Fruit fly (Drosophila melanogaster) whole organism, embryonic: ENCODE data around the gene CG4960.
A peak's percentile ranks its signal among the peaks of the same experiment; 100 is the strongest.

Experiments used
- Ada2b ChIP-seq: fragments of 200-800 bp; sonication (Bioruptor generic); IDR thresholded peaks from 2 replicates; pipeline ENCODE4 v1.3.6; 2022; ENCODE audit warnings: missing biosample characterization, missing genetic modification characterization
- Atf6 ChIP-seq: fragments of 200-800 bp; sonication (Bioruptor generic); IDR thresholded peaks from 2 replicates; pipeline ENCODE4 v1.3.6; 2022; ENCODE audit warnings: missing biosample characterization, missing genetic modification characterization
- B-H2 ChIP-seq: fragments of 200-800 bp; sonication (Bioruptor generic); optimal IDR thresholded peaks from 2 replicates; lab custom pipeline; 2018; ENCODE audit warnings: missing biosample characterization, mild to moderate bottlenecking, missing genetic modification characterization
- CG11085 ChIP-seq: fragments of 200-800 bp; sonication (Bioruptor generic); IDR thresholded peaks from 2 replicates; pipeline ENCODE4 v1.3.6; 2022; ENCODE audit warnings: missing biosample characterization, missing genetic modification characterization
- CG12219 ChIP-seq: fragments of 200-800 bp; sonication (Bioruptor generic); optimal IDR thresholded peaks from 3 replicates; lab custom pipeline; 2018; ENCODE audit warnings: missing biosample characterization, mild to moderate bottlenecking, missing genetic modification characterization
- CG14014 ChIP-seq: fragments of 200-800 bp; sonication (Bioruptor generic); IDR thresholded peaks from 2 replicates; pipeline ENCODE4 v1.3.6; 2022; ENCODE audit warnings: missing biosample characterization, missing genetic modification characterization
- CG3065 ChIP-seq: fragments of 200-800 bp; sonication (Bioruptor generic); optimal IDR thresholded peaks from 2 replicates; lab custom pipeline; 2016; ENCODE audit warnings: missing biosample characterization, missing genetic modification characterization
- CG3163 ChIP-seq: fragments of 200-800 bp; sonication (Bioruptor generic); optimal IDR thresholded peaks from 3 replicates; lab custom pipeline; 2016; ENCODE audit warnings: missing biosample characterization, missing genetic modification characterization
- CG4707 ChIP-seq: fragments of 200-800 bp; sonication (Bioruptor generic); optimal IDR thresholded peaks from 2 replicates; lab custom pipeline; 2018; ENCODE audit warnings: missing biosample characterization, mild to moderate bottlenecking, missing genetic modification characterization, moderate library complexity
- CG6813 ChIP-seq: fragments of 200-800 bp; sonication (Bioruptor generic); optimal IDR thresholded peaks from 2 replicates; lab custom pipeline; 2017; ENCODE audit warnings: missing biosample characterization, missing genetic modification characterization, mild to moderate bottlenecking, moderate library complexity, missing genetic modification reagents
- CG8388 ChIP-seq: fragments of 200-800 bp; sonication (Bioruptor generic); optimal IDR thresholded peaks from 2 replicates; lab custom pipeline; 2019; ENCODE audit warnings: missing biosample characterization, mild to moderate bottlenecking, missing genetic modification characterization, moderate library complexity
- CHES-1-like ChIP-seq: fragments of 200-800 bp; sonication (Bioruptor generic); optimal IDR thresholded peaks from 2 replicates; lab custom pipeline; 2016; ENCODE audit warnings: missing biosample characterization, missing genetic modification characterization
- Dad ChIP-seq: fragments of 200-800 bp; sonication (Bioruptor generic); optimal IDR thresholded peaks from 3 replicates; lab custom pipeline; 2016; ENCODE audit warnings: missing biosample characterization, missing genetic modification characterization
- Dbx ChIP-seq: fragments of 200-800 bp; sonication (Bioruptor generic); IDR thresholded peaks from 3 replicates; pipeline ENCODE4 v1.3.6; 2022; ENCODE audit warnings: missing biosample characterization, missing genetic modification characterization
- Elba2 ChIP-seq: fragments of 200-800 bp; sonication (Bioruptor generic); optimal IDR thresholded peaks from 3 replicates; lab custom pipeline; 2016; ENCODE audit warnings: missing biosample characterization, missing genetic modification characterization
- Ets65A ChIP-seq: fragments of 200-800 bp; sonication (Bioruptor generic); peaks from one replicate; lab custom pipeline; 2016; ENCODE audit warnings: missing biosample characterization, missing genetic modification characterization
- Mrtf ChIP-seq: fragments of 200-800 bp; sonication (Bioruptor generic); IDR thresholded peaks from 3 replicates; pipeline ENCODE4 v1.3.6; 2022; ENCODE audit warnings: missing biosample characterization, missing genetic modification characterization
- Ravus ChIP-seq: fragments of 200-800 bp; sonication (Bioruptor generic); IDR thresholded peaks from 2 replicates; pipeline ENCODE4 v1.3.6; 2022; ENCODE audit warnings: missing biosample characterization, missing genetic modification characterization
- Trl ChIP-seq, 3 experiments: fragments of >200 bp in 2 of 3; fragments of 200-800 bp in 1 of 3; sonication (Bioruptor generic) in 1 of 3; optimal IDR thresholded peaks; 2 replicates in 1 of 3; 3 replicates in 2 of 3; lab custom pipeline; 2016 to 2017; ENCODE audit warnings: missing biosample characterization in 1 of 3, missing genetic modification characterization in 1 of 3
- abd-A ChIP-seq: fragments of 200-800 bp; sonication (Bioruptor generic); optimal IDR thresholded peaks from 3 replicates; lab custom pipeline; 2019; ENCODE audit warnings: missing biosample characterization, mild to moderate bottlenecking, missing genetic modification characterization, moderate library complexity
- amos ChIP-seq: fragments of 200-800 bp; sonication (Bioruptor generic); IDR thresholded peaks from 2 replicates; pipeline ENCODE4 v1.3.6; 2022; ENCODE audit warnings: missing biosample characterization, missing genetic modification characterization; ENCODE audit not compliant: partially characterized antibody
- fd102C ChIP-seq: fragments of 200-800 bp; sonication (Bioruptor generic); optimal IDR thresholded peaks from 2 replicates; lab custom pipeline; 2018; ENCODE audit warnings: missing biosample characterization, mild to moderate bottlenecking, missing genetic modification characterization, moderate library complexity
- fd64A ChIP-seq: fragments of 200-800 bp; sonication (Bioruptor generic); optimal IDR thresholded peaks from 3 replicates; lab custom pipeline; 2018; ENCODE audit warnings: missing biosample characterization, mild to moderate bottlenecking, missing genetic modification characterization
- hkb ChIP-seq, 2 experiments: fragments of 200-800 bp in 1 of 2; fragments of >200 bp in 1 of 2; sonication (Bioruptor generic) in 1 of 2; IDR thresholded peaks in 1 of 2; optimal IDR thresholded peaks in 1 of 2; 2 replicates each; pipeline versions ENCODE4 v1.3.6 to Lab custom; 2017 to 2022; ENCODE audit warnings: missing biosample characterization in 1 of 2, missing genetic modification characterization in 1 of 2
- knrl ChIP-seq: fragments of 200-800 bp; sonication (Bioruptor generic); IDR thresholded peaks from 3 replicates; pipeline ENCODE4 v1.3.6; 2022; ENCODE audit warnings: missing biosample characterization, missing genetic modification characterization; ENCODE audit not compliant: partially characterized antibody
- p53 ChIP-seq: fragments of 200-800 bp; sonication (Bioruptor generic); optimal IDR thresholded peaks from 2 replicates; lab custom pipeline; 2016; ENCODE audit warnings: missing biosample characterization, missing genetic modification characterization
- run ChIP-seq: fragments of 200-800 bp; sonication (Bioruptor generic); optimal IDR thresholded peaks from 3 replicates; lab custom pipeline; 2018; ENCODE audit warnings: missing biosample characterization, mild to moderate bottlenecking, missing genetic modification characterization
- sd ChIP-seq: fragments of 200-800 bp; sonication (Bioruptor generic); optimal IDR thresholded peaks from 3 replicates; lab custom pipeline; 2018; ENCODE audit warnings: missing biosample characterization, mild to moderate bottlenecking, missing genetic modification characterization, moderate library complexity
- sens-2 ChIP-seq: fragments of 200-800 bp; sonication (Bioruptor generic); IDR thresholded peaks from 2 replicates; pipeline ENCODE4 v1.3.6; 2022; ENCODE audit warnings: missing biosample characterization, missing genetic modification characterization
- slp2 ChIP-seq: fragments of 200-800 bp; sonication (Bioruptor generic); optimal IDR thresholded peaks from 2 replicates; lab custom pipeline; 2016; ENCODE audit warnings: missing biosample characterization, missing genetic modification characterization
- so ChIP-seq: fragments of 200-800 bp; sonication (Bioruptor generic); IDR thresholded peaks from 3 replicates; pipeline ENCODE4 v1.3.6; 2022; ENCODE audit warnings: missing biosample characterization, missing genetic modification characterization
- sr ChIP-seq: fragments of 200-800 bp; sonication (Bioruptor generic); IDR thresholded peaks from 3 replicates; pipeline ENCODE4 v1.3.6; 2022; ENCODE audit warnings: missing biosample characterization, missing genetic modification characterization
- tgo ChIP-seq: fragments of 200-800 bp; sonication (Bioruptor generic); IDR thresholded peaks from 3 replicates; pipeline ENCODE4 v1.3.6; 2022; ENCODE audit warnings: missing biosample characterization, missing genetic modification characterization
- z ChIP-seq: fragments of 200-800 bp; sonication (Bioruptor generic); IDR thresholded peaks from 3 replicates; pipeline ENCODE4 v1.3.6; 2022; ENCODE audit warnings: missing biosample characterization, missing genetic modification characterization

The CG4960 gene

dm6 chr3R:25790371-25790770 lies 3.3 kb upstream of the CG4960 start, which contains the start of gene CG31093:
CG31093 (minus strand) TSS chr3R:25790471.
- TF ChIP-seq fd64A (GFP tag; lab: Kevin White, UChicago) (no peak), Dad (GFP tag; lab: Kevin White, UChicago) (no peak)

- TF ChIP-seq slp2 (GFP tag; lab: Kevin White, UChicago) (no peak), tgo (GFP tag; lab: Robert Waterston, UW) (no peak), B-H2 (GFP tag; lab: Kevin White, UChicago) (no peak), CG12219 (GFP tag; lab: Kevin White, UChicago) (no peak), CG14014 (GFP tag; lab: Robert Waterston, UW) (no peak), sr (GFP tag; lab: Robert Waterston, UW) (no peak), Elba2 (GFP tag; lab: Kevin White, UChicago) (no peak), CG3065 (GFP tag; lab: Kevin White, UChicago) (no peak), run (tag; lab: Kevin White, UChicago) (no peak), CG11085 (GFP tag; lab: Robert Waterston, UW) (no peak), sd (no peak), knrl (GFP tag; lab: Robert Waterston, UW) (no peak), Ravus (GFP tag; lab: Robert Waterston, UW) (no peak), p53 (GFP tag; lab: Kevin White, UChicago) (no peak), CG6813 (no peak), hkb (optimal IDR thresholded peaks at IDR 0.05; lab: Kevin White, UChicago) (no peak), hkb (GFP tag; IDR thresholded peaks at IDR 0.05; lab: Robert Waterston, UW) (no peak), Dbx (no peak), Atf6 (GFP tag; lab: Robert Waterston, UW) (no peak)
These were observed 2.3 kb upstream of the CG4960 start, which contains the start of gene CG31380 for dm6 chr3R:25789355-25789754. CG31380 (minus strand) TSS chr3R:25789455.

dm6 chr3R:25782855-25783424 lies 4.2 kb downstream of the CG4960 start:
- TF ChIP-seq Trl (optimal IDR thresholded peaks at IDR 0.05; lab: Kevin White, UChicago) (peak; percentile 45 to 88), Trl (GFP tag; optimal IDR thresholded peaks at IDR 0.05; lab: Kevin White, UChicago) (no peak), amos (GFP tag; lab: Robert Waterston, UW) (peak; percentile 16; the same call in 1 of the 2 replicates), Ets65A (peak; percentile 30), sens-2 (GFP tag; lab: Robert Waterston, UW) (no peak), so (GFP tag; lab: Robert Waterston, UW) (no peak), abd-A (tag; lab: Kevin White, UChicago) (peak; percentile 15), CG3163 (GFP tag; lab: Kevin White, UChicago) (peak; percentile 65), z (GFP tag; lab: Robert Waterston, UW) (peak; percentile 90)

dm6 chr3R:25778205-25778604 lies 8.9 kb downstream of the CG4960 start, which contains the start of gene CG4956:
CG4956 (minus strand) TSS chr3R:25778305.
- TF ChIP-seq fd102C = no peak
- TF ChIP-seq CG8388 (GFP tag; lab: Kevin White, UChicago) = no peak
- no peak for TF ChIP-seq tgo (GFP tag; lab: Robert Waterston, UW)
- TF ChIP-seq CHES-1-like (GFP tag; lab: Kevin White, UChicago) = no peak
- no peak for TF ChIP-seq CG4707 (GFP tag; lab: Kevin White, UChicago)
- no peak for TF ChIP-seq Ada2b (GFP tag; lab: Robert Waterston, UW)
- no peak for TF ChIP-seq Mrtf (GFP tag; lab: Robert Waterston, UW)
